Worm (Caenorhabditis elegans): Measurements from ENCODE around the gene F19G12.3.

ce11 chrX:1384538-1384937 is 40.1 kb upstream of the F19G12.3 start, which contains the start of gene F56C3.8:
- TF ChIP-seq sea-1 (GFP tag; conservative IDR thresholded peaks at IDR 0.05) = no peak
- no peak for TF ChIP-seq B0310.2 (tag; optimal IDR thresholded peaks at IDR 0.05)
- no peak for TF ChIP-seq ets-7 (tag; optimal IDR thresholded peaks at IDR 0.05)
- no peak for TF ChIP-seq hmbx-1 (tag; optimal IDR thresholded peaks at IDR 0.05)
- TF ChIP-seq ama-1 (optimal IDR thresholded peaks at IDR 0.05) = no peak
- TF ChIP-seq aly-1 (tag; optimal IDR thresholded peaks at IDR 0.05) = no peak
- no peak for TF ChIP-seq pes-1 (GFP tag; IDR thresholded peaks at IDR 0.05)
- no peak for TF ChIP-seq hnd-1 (tag; optimal IDR thresholded peaks at IDR 0.05)
- TF ChIP-seq tbx-37 (GFP tag; conservative IDR thresholded peaks at IDR 0.05) = no peak
- TF ChIP-seq tra-4 (tag; optimal IDR thresholded peaks at IDR 0.05) = no peak
- TF ChIP-seq flt-1 (GFP tag; IDR thresholded peaks at IDR 0.05) = no peak
- TF ChIP-seq F13C5.2 (tag; optimal IDR thresholded peaks at IDR 0.05) = no peak
- no peak for TF ChIP-seq scrt-1 (GFP tag; IDR thresholded peaks at IDR 0.05)

Measured in whole organism, early embryonic.